Fruit fly (Drosophila melanogaster) whole organism, embryonic: ENCODE results near the gene Cpr30F.
A peak's percentile ranks its signal among the peaks of the same experiment; 100 is the strongest.

ENCODE experiments used
- Asciz ChIP-seq: fragments of 200-800 bp; sonication (Bioruptor generic); optimal IDR thresholded peaks from 2 replicates; lab custom pipeline; 2017; ENCODE audit warnings: missing biosample characterization, mild to moderate bottlenecking, missing genetic modification characterization, missing genetic modification reagents
- CG10267 ChIP-seq: fragments of 200-800 bp; sonication (Bioruptor generic); optimal IDR thresholded peaks from 2 replicates; lab custom pipeline; 2018; ENCODE audit warnings: missing biosample characterization, mild to moderate bottlenecking, missing genetic modification characterization, moderate library complexity
- CG10654 ChIP-seq: fragments of 200-800 bp; sonication (Bioruptor generic); optimal IDR thresholded peaks from 2 replicates; lab custom pipeline; 2016; ENCODE audit warnings: missing biosample characterization, missing genetic modification characterization
- CG13287 ChIP-seq: fragments of 200-800 bp; sonication (Bioruptor generic); IDR thresholded peaks from 2 replicates; pipeline ENCODE4 v1.3.6; 2022; ENCODE audit warnings: missing biosample characterization, missing genetic modification characterization; ENCODE audit not compliant: partially characterized antibody
- CG13424 ChIP-seq: fragments of 200-800 bp; sonication (Bioruptor generic); optimal IDR thresholded peaks from 2 replicates; lab custom pipeline; 2019; ENCODE audit warnings: missing biosample characterization, mild to moderate bottlenecking, missing genetic modification characterization, moderate library complexity
- CG14710 ChIP-seq: fragments of 200-800 bp; sonication (Bioruptor generic); optimal IDR thresholded peaks from 3 replicates; lab custom pipeline; 2019; ENCODE audit warnings: missing biosample characterization, mild to moderate bottlenecking, missing genetic modification characterization, moderate library complexity
- CG14860 ChIP-seq: fragments of 200-800 bp; sonication (Bioruptor generic); IDR thresholded peaks from 3 replicates; pipeline ENCODE4 v1.3.6; 2022; ENCODE audit warnings: missing biosample characterization, missing genetic modification characterization; ENCODE audit not compliant: partially characterized antibody
- CG15073 ChIP-seq: fragments of 200-800 bp; sonication (Bioruptor generic); optimal IDR thresholded peaks from 2 replicates; lab custom pipeline; 2016; ENCODE audit warnings: missing biosample characterization, missing genetic modification characterization
- CG15269 ChIP-seq: fragments of 200-800 bp; sonication (Bioruptor generic); optimal IDR thresholded peaks from 2 replicates; lab custom pipeline; 2018; ENCODE audit warnings: missing biosample characterization, mild to moderate bottlenecking, missing genetic modification characterization, moderate library complexity
- CG16779 ChIP-seq: fragments of 200-800 bp; sonication (Bioruptor generic); IDR thresholded peaks from 2 replicates; pipeline ENCODE4 v1.3.6; 2022; ENCODE audit warnings: missing biosample characterization, missing genetic modification characterization
- CG17385 ChIP-seq: fragments of 200-800 bp; sonication (Bioruptor generic); optimal IDR thresholded peaks from 3 replicates; lab custom pipeline; 2018; ENCODE audit warnings: missing biosample characterization, mild to moderate bottlenecking, missing genetic modification characterization
- CG17912 ChIP-seq: fragments of 200-800 bp; sonication (Bioruptor generic); optimal IDR thresholded peaks from 2 replicates; lab custom pipeline; 2018; ENCODE audit warnings: missing biosample characterization, mild to moderate bottlenecking, missing genetic modification characterization
- CG18011 ChIP-seq: fragments of 200-800 bp; sonication (Bioruptor generic); optimal IDR thresholded peaks from 2 replicates; lab custom pipeline; 2017; ENCODE audit warnings: missing biosample characterization, missing genetic modification characterization, mild to moderate bottlenecking, moderate library complexity, missing genotype
- CG2889 ChIP-seq: fragments of 200-800 bp; sonication (Bioruptor generic); IDR thresholded peaks from 3 replicates; pipeline ENCODE4 v1.3.6; 2022; ENCODE audit warnings: missing biosample characterization, missing genetic modification characterization
- CG30020 ChIP-seq: fragments of 200-800 bp; optimal IDR thresholded peaks from 2 replicates; lab custom pipeline; 2019; ENCODE audit warnings: missing biosample characterization, mild to moderate bottlenecking, missing genetic modification characterization, moderate library complexity
- CG33213 ChIP-seq: fragments of 200-800 bp; sonication (Bioruptor generic); optimal IDR thresholded peaks from 3 replicates; lab custom pipeline; 2016; ENCODE audit warnings: missing biosample characterization, missing genetic modification characterization
- CG4707 ChIP-seq: fragments of 200-800 bp; sonication (Bioruptor generic); optimal IDR thresholded peaks from 2 replicates; lab custom pipeline; 2018; ENCODE audit warnings: missing biosample characterization, mild to moderate bottlenecking, missing genetic modification characterization, moderate library complexity
- CG6791 ChIP-seq: fragments of 200-800 bp; sonication (Bioruptor generic); IDR thresholded peaks from 3 replicates; pipeline ENCODE4 v1.3.6; 2022; ENCODE audit warnings: missing biosample characterization, missing genetic modification characterization; ENCODE audit not compliant: partially characterized antibody
- Dll ChIP-seq: fragments of 200-800 bp; sonication (Bioruptor generic); IDR thresholded peaks from 4 replicates; pipeline ENCODE4 v1.3.6; 2022; ENCODE audit warnings: missing biosample characterization, missing genetic modification characterization; ENCODE audit not compliant: partially characterized antibody
- E2f2 ChIP-seq: fragments of 200-800 bp; sonication (Bioruptor generic); IDR thresholded peaks from 2 replicates; pipeline ENCODE4 v1.3.6; 2022; ENCODE audit warnings: missing biosample characterization, missing genetic modification characterization
- Ets65A ChIP-seq: fragments of 200-800 bp; sonication (Bioruptor generic); peaks from one replicate; lab custom pipeline; 2016; ENCODE audit warnings: missing biosample characterization, missing genetic modification characterization
- Fer1 ChIP-seq: fragments of 200-800 bp; sonication (Bioruptor generic); optimal IDR thresholded peaks from 2 replicates; lab custom pipeline; 2017; ENCODE audit warnings: missing biosample characterization, mild to moderate bottlenecking, missing genetic modification characterization
- HLH4C ChIP-seq: fragments of 200-800 bp; sonication (Bioruptor generic); IDR thresholded peaks from 3 replicates; pipeline ENCODE4 v1.3.6; 2022; ENCODE audit warnings: missing biosample characterization, missing genetic modification characterization; ENCODE audit not compliant: partially characterized antibody
- HmgZ ChIP-seq: fragments of 200-800 bp; sonication (Bioruptor generic); optimal IDR thresholded peaks from 2 replicates; lab custom pipeline; 2018; ENCODE audit warnings: missing biosample characterization, mild to moderate bottlenecking, missing genetic modification characterization
- MBD-R2 ChIP-seq: fragments of 200-800 bp; sonication (Bioruptor generic); IDR thresholded peaks from 2 replicates; pipeline ENCODE4 v1.3.6; 2022; ENCODE audit warnings: missing biosample characterization, missing genetic modification characterization
- MTF-1 ChIP-seq: fragments of 200-800 bp; sonication (Bioruptor generic); optimal IDR thresholded peaks from 2 replicates; lab custom pipeline; 2018; ENCODE audit warnings: missing biosample characterization, mild to moderate bottlenecking, missing genetic modification characterization, borderline replicate concordance
- Meics ChIP-seq: fragments of 200-800 bp; sonication (Bioruptor generic); optimal IDR thresholded peaks from 2 replicates; lab custom pipeline; 2017; ENCODE audit warnings: missing biosample characterization, mild to moderate bottlenecking, missing genetic modification characterization
- Myb ChIP-seq: fragments of 200-800 bp; sonication (Bioruptor generic); optimal IDR thresholded peaks from 2 replicates; lab custom pipeline; 2016; ENCODE audit warnings: missing biosample characterization, missing genetic modification characterization
- Sox102F ChIP-seq: fragments of 200-800 bp; sonication (Bioruptor generic); optimal IDR thresholded peaks from 2 replicates; lab custom pipeline; 2018; ENCODE audit warnings: missing biosample characterization, mild to moderate bottlenecking, missing genetic modification characterization, moderate library complexity
- Sry-β ChIP-seq: fragments of 200-800 bp; sonication (Bioruptor generic); optimal IDR thresholded peaks from 2 replicates; lab custom pipeline; 2018; ENCODE audit warnings: missing biosample characterization, mild to moderate bottlenecking, missing genetic modification characterization, moderate library complexity
- YL-1 ChIP-seq: fragments of 200-800 bp; sonication (Bioruptor generic); optimal IDR thresholded peaks from 3 replicates; lab custom pipeline; 2017; ENCODE audit warnings: missing biosample characterization, mild to moderate bottlenecking, missing genetic modification characterization
- bigmax ChIP-seq: fragments of 200-800 bp; sonication (Bioruptor generic); optimal IDR thresholded peaks from 2 replicates; lab custom pipeline; 2018; ENCODE audit warnings: missing biosample characterization, mild to moderate bottlenecking, missing genetic modification characterization
- ci ChIP-seq: fragments of 200-800 bp; sonication (Bioruptor generic); IDR thresholded peaks from 3 replicates; pipeline ENCODE4 v1.3.6; 2022; ENCODE audit warnings: missing biosample characterization, missing genetic modification characterization
- crp ChIP-seq, 2 experiments: fragments of 200-800 bp; sonication (Bioruptor generic); optimal IDR thresholded peaks; 2 replicates in 1 of 2; 3 replicates in 1 of 2; lab custom pipeline; 2017; ENCODE audit warnings: missing biosample characterization in 2 of 2, missing genetic modification characterization in 2 of 2, mild to moderate bottlenecking in 1 of 2, moderate library complexity in 1 of 2
- exex ChIP-seq: fragments of 200-800 bp; sonication (Bioruptor generic); optimal IDR thresholded peaks from 4 replicates; lab custom pipeline; 2018; ENCODE audit warnings: missing biosample characterization, mild to moderate bottlenecking, missing genetic modification characterization, moderate library complexity
- fd96Cb ChIP-seq: fragments of 200-800 bp; sonication (Bioruptor generic); optimal IDR thresholded peaks from 2 replicates; lab custom pipeline; 2018; ENCODE audit warnings: missing biosample characterization, mild to moderate bottlenecking, missing genetic modification characterization, moderate library complexity
- gem ChIP-seq: fragments of 200-800 bp; sonication (Bioruptor generic); optimal IDR thresholded peaks from 2 replicates; lab custom pipeline; 2019; ENCODE audit warnings: missing biosample characterization, mild to moderate bottlenecking, missing genetic modification characterization, moderate library complexity
- gfzf ChIP-seq: fragments of 200-800 bp; sonication (Bioruptor generic); optimal IDR thresholded peaks from 2 replicates; lab custom pipeline; 2016; ENCODE audit warnings: missing biosample characterization, mild to moderate bottlenecking, missing genetic modification characterization, moderate library complexity
- hkb ChIP-seq, 2 experiments: fragments of 200-800 bp in 1 of 2; fragments of >200 bp in 1 of 2; sonication (Bioruptor generic) in 1 of 2; IDR thresholded peaks in 1 of 2; optimal IDR thresholded peaks in 1 of 2; 2 replicates each; pipeline versions ENCODE4 v1.3.6 to Lab custom; 2017 to 2022; ENCODE audit warnings: missing biosample characterization in 1 of 2, missing genetic modification characterization in 1 of 2
- ind ChIP-seq: fragments of 200-800 bp; sonication (Bioruptor generic); optimal IDR thresholded peaks from 3 replicates; lab custom pipeline; 2016; ENCODE audit warnings: missing biosample characterization, missing genetic modification characterization
- luna ChIP-seq: fragments of 200-800 bp; sonication (Bioruptor generic); optimal IDR thresholded peaks from 2 replicates; lab custom pipeline; 2016; ENCODE audit warnings: missing biosample characterization, missing genetic modification characterization
- nerfin-2 ChIP-seq: fragments of 200-800 bp; sonication (Bioruptor generic); IDR thresholded peaks from 2 replicates; pipeline ENCODE4 v1.3.6; 2022; ENCODE audit warnings: missing biosample characterization, missing genetic modification characterization; ENCODE audit not compliant: partially characterized antibody
- sens ChIP-seq: fragments of 200-800 bp; sonication (Bioruptor generic); peaks from one replicate; lab custom pipeline; 2016; ENCODE audit warnings: missing biosample characterization, missing genetic modification characterization
- sima ChIP-seq: fragments of 200-800 bp; sonication (Bioruptor generic); optimal IDR thresholded peaks from 2 replicates; lab custom pipeline; 2016; ENCODE audit warnings: missing biosample characterization, missing genetic modification characterization
- slp2 ChIP-seq: fragments of 200-800 bp; sonication (Bioruptor generic); optimal IDR thresholded peaks from 2 replicates; lab custom pipeline; 2016; ENCODE audit warnings: missing biosample characterization, missing genetic modification characterization
- sna ChIP-seq: fragments of 200-800 bp; sonication (Bioruptor generic); IDR thresholded peaks from 2 replicates; pipeline ENCODE4 v1.3.6; 2022; ENCODE audit warnings: missing biosample characterization, missing genetic modification characterization; ENCODE audit not compliant: partially characterized antibody
- tna ChIP-seq: fragments of 200-800 bp; sonication (Bioruptor generic); IDR thresholded peaks from 2 replicates; pipeline ENCODE4 v1.3.6; 2022; ENCODE audit warnings: missing biosample characterization, missing genetic modification characterization; ENCODE audit not compliant: partially characterized antibody

Gene Cpr30F

dm6 chr2L:9894193-9894592 is 38.8 kb downstream of the Cpr30F start:
- no peak for TF ChIP-seq CG17912 (GFP tag; lab: Kevin White, UChicago)
- no peak for TF ChIP-seq gem (tag; lab: Kevin White, UChicago)
- TF ChIP-seq slp2 (GFP tag; lab: Kevin White, UChicago), result no peak
- no peak for TF ChIP-seq Fer1 (GFP tag; lab: Kevin White, UChicago)
- no peak for TF ChIP-seq CG10654 (GFP tag; lab: Kevin White, UChicago)
- no peak for TF ChIP-seq CG15269 (tag; lab: Kevin White, UChicago)
- TF ChIP-seq CG4707, result no peak
- no peak for TF ChIP-seq CG2889 (GFP tag; lab: Robert Waterston, UW)
- no peak for TF ChIP-seq sima (GFP tag; lab: Kevin White, UChicago)
- no peak for TF ChIP-seq fd96Cb (tag; lab: Kevin White, UChicago)
- TF ChIP-seq Sry-β (GFP tag; lab: Kevin White, UChicago), result no peak
- TF ChIP-seq Ets65A, result peak; percentile 70
- TF ChIP-seq bigmax (GFP tag; lab: Kevin White, UChicago), result peak; percentile 91
- TF ChIP-seq CG17385, result no peak
- no peak for TF ChIP-seq luna (GFP tag; lab: Kevin White, UChicago)
- TF ChIP-seq CG16779, result 0 out of 2 replicates have a peak, but pooled peaks have one; percentile 22
- TF ChIP-seq, all 482 proteins: peak for 3

- TF ChIP-seq YL-1 (GFP tag; lab: Kevin White, UChicago), result peak; percentile 37
- no peak for TF ChIP-seq Asciz (GFP tag; lab: Kevin White, UChicago)
- no peak for TF ChIP-seq CG18011
- TF ChIP-seq CG14710 (tag; lab: Kevin White, UChicago), result no peak
- peak; percentile 61; the same call in 1 of the 2 replicates for TF ChIP-seq sna (GFP tag; lab: Robert Waterston, UW)
- TF ChIP-seq Dll (GFP tag; lab: Robert Waterston, UW), result peak; percentile 72; the same call in 3 of the 4 replicates
- no peak for TF ChIP-seq CG13424 (tag; lab: Kevin White, UChicago)
- peak; percentile 37 for TF ChIP-seq Myb (GFP tag; lab: Kevin White, UChicago)
- peak; percentile 65 for TF ChIP-seq CG13287 (GFP tag; lab: Robert Waterston, UW)
- TF ChIP-seq Sox102F (GFP tag; lab: Kevin White, UChicago), result no peak
- TF ChIP-seq ci, result no peak
- TF ChIP-seq Meics (GFP tag; lab: Kevin White, UChicago), result no peak
- peak; percentile 75 for TF ChIP-seq MBD-R2 (GFP tag; lab: Robert Waterston, UW)
- peak; percentile 62; the same call in 1 of the 3 replicates for TF ChIP-seq CG6791 (GFP tag; lab: Robert Waterston, UW)
- TF ChIP-seq hkb (optimal IDR thresholded peaks at IDR 0.05; lab: Kevin White, UChicago), result no peak
- TF ChIP-seq hkb (GFP tag; IDR thresholded peaks at IDR 0.05; lab: Robert Waterston, UW), result peak; percentile 35; the same call in 1 of the 2 replicates
- peak; percentile 42; the same call in 2 of the 3 replicates for TF ChIP-seq CG14860 (GFP tag; lab: Robert Waterston, UW)
- peak; percentile 73 for TF ChIP-seq sens (GFP tag; lab: Kevin White, UChicago)
- TF ChIP-seq CG10267 (tag; lab: Kevin White, UChicago), result peak; percentile 9
- TF ChIP-seq exex, result no peak
- TF ChIP-seq HLH4C (GFP tag; lab: Robert Waterston, UW), result peak; percentile 59
- TF ChIP-seq E2f2 (GFP tag; lab: Robert Waterston, UW), result peak; percentile 91
- peak in 1 of 2 experiments; percentile 34 for TF ChIP-seq crp (GFP tag; optimal IDR thresholded peaks at IDR 0.05; lab: Kevin White, UChicago)
- TF ChIP-seq nerfin-2 (GFP tag; lab: Robert Waterston, UW), result 0 out of 2 replicates have a peak, but pooled peaks have one; percentile 41
- TF ChIP-seq CG33213 (GFP tag; lab: Kevin White, UChicago), result no peak
- no peak for TF ChIP-seq CG30020 (tag; lab: Kevin White, UChicago)
- peak; percentile 51 for TF ChIP-seq tna (GFP tag; lab: Robert Waterston, UW)
- no peak for TF ChIP-seq ind (GFP tag; lab: Kevin White, UChicago)
- TF ChIP-seq MTF-1, result no peak
- peak; percentile 41 for TF ChIP-seq HmgZ
- TF ChIP-seq CG15073 (GFP tag; lab: Kevin White, UChicago), result no peak
- TF ChIP-seq gfzf (GFP tag; lab: Kevin White, UChicago), result peak; percentile 1
Observed at dm6 chr2L:9893183-9893582, 39.8 kb downstream of the Cpr30F start, which contains the start of gene mtDNA-helicase. TSS of gene mtDNA-helicase (minus strand) at chr2L:9893446.
